Fruit fly (Drosophila melanogaster) whole organism, embryonic: ENCODE results near the gene CG14013.

Source experiments
- CG4730 ChIP-seq: fragments of 200-800 bp; sonication (Bioruptor generic); IDR thresholded peaks from 2 replicates; pipeline ENCODE4 v1.3.6; 2022; ENCODE audit warnings: missing biosample characterization, missing genetic modification characterization
- CG7745 ChIP-seq: fragments of 200-800 bp; sonication (Bioruptor generic); optimal IDR thresholded peaks from 2 replicates; lab custom pipeline; 2018; ENCODE audit warnings: missing biosample characterization, mild to moderate bottlenecking, missing genetic modification characterization, moderate library complexity
- NfI ChIP-seq: fragments of 200-800 bp; sonication (Bioruptor generic); optimal IDR thresholded peaks from 3 replicates; lab custom pipeline; 2018; ENCODE audit warnings: missing biosample characterization, mild to moderate bottlenecking, missing genetic modification characterization, moderate library complexity
- Sry-β ChIP-seq: fragments of 200-800 bp; sonication (Bioruptor generic); optimal IDR thresholded peaks from 2 replicates; lab custom pipeline; 2018; ENCODE audit warnings: missing biosample characterization, mild to moderate bottlenecking, missing genetic modification characterization, moderate library complexity
- aop ChIP-seq: fragments of 200-800 bp; sonication (Bioruptor generic); IDR thresholded peaks from 2 replicates; pipeline ENCODE4 v1.3.6; 2022; ENCODE audit warnings: missing biosample characterization, missing genetic modification characterization

DNA sequence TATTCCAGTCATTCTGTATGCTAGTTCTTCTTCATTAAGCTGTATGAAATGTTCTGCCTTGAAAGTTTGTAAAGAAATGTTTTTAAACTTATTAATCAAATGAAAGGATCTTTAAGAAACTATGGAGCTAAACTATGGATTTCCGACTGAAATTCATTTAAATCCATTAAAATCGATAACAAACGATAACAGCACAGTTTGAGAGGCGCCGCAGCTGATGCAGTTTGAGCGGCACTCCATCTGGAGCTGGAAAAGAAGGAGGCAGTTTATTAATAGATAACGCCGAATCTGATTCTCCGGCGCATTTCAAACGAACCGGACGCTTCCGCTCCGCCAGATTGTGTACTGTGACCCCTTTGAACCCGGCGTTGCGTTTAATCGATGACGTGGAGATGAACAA lies 25.8 kb downstream of the CG14013 start, which contains the start of gene CG31915:
- TF ChIP-seq CG7745 (tag; lab: Kevin White, UChicago): no peak
- no peak for TF ChIP-seq NfI (GFP tag; lab: Kevin White, UChicago)
- TF ChIP-seq CG4730 (GFP tag; lab: Robert Waterston, UW): no peak
- TF ChIP-seq Sry-β (GFP tag; lab: Kevin White, UChicago): no peak
- no peak for TF ChIP-seq aop (GFP tag; lab: Robert Waterston, UW)
